Fruit fly (Drosophila melanogaster) whole organism, embryonic: ENCODE measurements around the gene CG14731.
"Not testable (repeated sequence)": the region's sequence is repeated elsewhere in the genome, so short reads cannot be mapped to it uniquely, and the experiment has no call there.

Experiments
- Atf3 ChIP-seq: fragments of 200-800 bp; sonication (Bioruptor generic); optimal IDR thresholded peaks from 3 replicates; lab custom pipeline; 2016; ENCODE audit warnings: missing biosample characterization, missing genetic modification characterization
- CG10366 ChIP-seq: fragments of 200-800 bp; sonication (Bioruptor generic); IDR thresholded peaks from 2 replicates; pipeline ENCODE4 v1.3.6; 2022; ENCODE audit warnings: missing biosample characterization, missing genetic modification characterization
- CG10979 ChIP-seq: fragments of 200-800 bp; sonication (Bioruptor generic); optimal IDR thresholded peaks from 2 replicates; lab custom pipeline; 2018; ENCODE audit warnings: missing biosample characterization, mild to moderate bottlenecking, missing genetic modification characterization, moderate library complexity
- CG11398 ChIP-seq: fragments of 200-800 bp; sonication (Bioruptor generic); optimal IDR thresholded peaks from 2 replicates; lab custom pipeline; 2016; ENCODE audit warnings: missing biosample characterization, missing genetic modification characterization
- CG15073 ChIP-seq: fragments of 200-800 bp; sonication (Bioruptor generic); optimal IDR thresholded peaks from 2 replicates; lab custom pipeline; 2016; ENCODE audit warnings: missing biosample characterization, missing genetic modification characterization
- CG15514 ChIP-seq: fragments of 200-800 bp; sonication (Bioruptor generic); optimal IDR thresholded peaks from 3 replicates; lab custom pipeline; 2017; ENCODE audit warnings: missing biosample characterization, missing genetic modification characterization, mild to moderate bottlenecking, moderate library complexity, missing genetic modification reagents
- CG18011 ChIP-seq: fragments of 200-800 bp; sonication (Bioruptor generic); optimal IDR thresholded peaks from 2 replicates; lab custom pipeline; 2017; ENCODE audit warnings: missing biosample characterization, missing genetic modification characterization, mild to moderate bottlenecking, moderate library complexity, missing genotype
- CTCF ChIP-seq: fragments of 200-800 bp; sonication (Bioruptor generic); optimal IDR thresholded peaks from 2 replicates; lab custom pipeline; 2017; ENCODE audit warnings: missing biosample characterization, mild to moderate bottlenecking, missing genetic modification characterization, moderate library complexity
- Dfd ChIP-seq, 2 experiments: fragments of >200 bp; optimal IDR thresholded peaks; 2 replicates each; lab custom pipeline; 2017; ENCODE audit warnings: missing biosample characterization in 2 of 2, missing genetic modification characterization in 2 of 2
- ato ChIP-seq: fragments of 200-800 bp; sonication (Bioruptor generic); IDR thresholded peaks from 2 replicates; pipeline ENCODE4 v1.3.6; 2022; ENCODE audit warnings: missing biosample characterization, missing genetic modification characterization; ENCODE audit not compliant: partially characterized antibody
- pb ChIP-seq: fragments of 200-800 bp; sonication (Bioruptor generic); optimal IDR thresholded peaks from 3 replicates; lab custom pipeline; 2016; ENCODE audit warnings: missing biosample characterization, missing genetic modification characterization
- run ChIP-seq: fragments of 200-800 bp; sonication (Bioruptor generic); optimal IDR thresholded peaks from 3 replicates; lab custom pipeline; 2018; ENCODE audit warnings: missing biosample characterization, mild to moderate bottlenecking, missing genetic modification characterization

- not testable (repeated sequence) for TF ChIP-seq Dfd (GFP tag; optimal IDR thresholded peaks at IDR 0.05; lab: Kevin White, UChicago); CG18011 (GFP tag; lab: Kevin White, UChicago); CG11398 (GFP tag; lab: Kevin White, UChicago); ato (GFP tag; lab: Robert Waterston, UW); CG15514; CG10366 (GFP tag; lab: Robert Waterston, UW); CTCF (GFP tag; lab: Kevin White, UChicago); run (tag; lab: Kevin White, UChicago); pb; CG10979 (tag; lab: Kevin White, UChicago); CG15073 (GFP tag; lab: Kevin White, UChicago); Atf3 (GFP tag; lab: Kevin White, UChicago)
Measured at dm6 chr3R:11956444-11956843, 25.4 kb downstream of the CG14731 start, which contains the start of gene Hsp70Aa.
